Worm (Caenorhabditis elegans): Measurements from ENCODE around the gene ZC449.8.

Gene ZC449.8

DNA sequence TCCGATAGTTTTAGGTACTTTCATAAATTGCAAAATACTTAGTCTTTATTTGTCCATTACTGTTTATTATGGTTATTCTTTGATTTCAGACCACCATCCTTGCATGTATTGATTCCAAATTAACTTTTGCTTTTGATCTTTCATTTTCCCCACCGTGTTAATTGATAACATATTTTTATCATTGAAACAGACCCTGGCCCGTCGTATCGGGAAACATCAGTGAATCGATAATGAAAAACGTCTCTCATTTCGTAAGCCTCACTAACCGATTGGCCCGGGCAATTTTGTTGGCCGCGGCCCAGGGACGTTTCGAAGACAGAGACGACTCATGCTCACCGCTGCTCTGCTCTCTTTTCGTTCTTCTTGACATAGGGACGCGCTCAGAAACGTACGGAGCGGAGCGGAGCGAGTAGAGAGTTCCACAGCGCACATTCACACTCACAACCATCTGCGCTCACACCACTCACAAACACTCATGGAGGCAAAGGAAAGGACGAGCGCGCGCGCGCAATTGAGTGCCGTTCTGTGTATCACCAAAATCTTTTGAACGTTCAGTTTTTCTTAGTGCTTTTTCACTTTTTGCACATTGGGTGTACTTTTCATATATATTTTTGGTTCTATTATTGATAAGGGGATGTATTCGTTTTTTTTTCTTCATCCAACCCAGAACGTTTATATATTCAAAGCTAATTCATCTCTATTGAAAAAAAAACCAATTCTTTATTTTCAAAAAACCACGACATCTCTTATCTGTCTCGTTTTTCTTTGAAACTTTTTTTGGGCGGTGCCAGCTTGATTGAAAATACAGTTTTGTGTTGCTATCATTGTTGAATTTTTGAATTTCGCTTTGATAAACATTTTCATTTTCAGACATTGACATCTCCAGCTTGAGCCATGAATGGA lies 48.1 kb downstream of the ZC449.8 start, which contains the start of gene C24H10.2 (continued):
- no peak for TF ChIP-seq lin-1 (GFP tag; IDR thresholded peaks at IDR 0.05)
- peak; percentile 5; the same call in 1 of the 2 replicates for TF ChIP-seq php-3 (GFP tag; IDR thresholded peaks at IDR 0.05)
- TF ChIP-seq hlh-30 (tag; optimal IDR thresholded peaks at IDR 0.05; ENCODE audit: insufficient read depth) = peak; percentile 41
- peak; percentile 35 for TF ChIP-seq nhr-102 (tag; optimal IDR thresholded peaks at IDR 0.05)
- TF ChIP-seq lir-3 (tag; optimal IDR thresholded peaks at IDR 0.05) = no peak
- TF ChIP-seq madf-5 (GFP tag; IDR thresholded peaks at IDR 0.05) = no peak
- no peak for TF ChIP-seq snpc-4 (tag; optimal IDR thresholded peaks at IDR 0.05)
- TF ChIP-seq nhr-28 (tag; optimal IDR thresholded peaks at IDR 0.05) = peak; percentile 49
- no peak for TF ChIP-seq D1046.2 (GFP tag; IDR thresholded peaks at IDR 0.05)
- TF ChIP-seq cey-2 (tag; optimal IDR thresholded peaks at IDR 0.05; ENCODE audit: borderline replicate concordance, insufficient read depth) = no peak
- no peak for TF ChIP-seq skn-1 (tag; optimal IDR thresholded peaks at IDR 0.05)
- no peak for TF ChIP-seq unc-62 (GFP tag; optimal IDR thresholded peaks at IDR 0.05 in 1 of 2)
- TF ChIP-seq unc-62 (tag; optimal IDR thresholded peaks at IDR 0.05) = no peak
- TF ChIP-seq nhr-76 (tag; optimal IDR thresholded peaks at IDR 0.05) = no peak
- TF ChIP-seq zip-2 (tag; optimal IDR thresholded peaks at IDR 0.05) = no peak
- no peak for TF ChIP-seq egl-43 (GFP tag; IDR thresholded peaks at IDR 0.05)
- no peak for TF ChIP-seq lin-39 (tag; optimal IDR thresholded peaks at IDR 0.05)
- TF ChIP-seq mxl-3 (GFP tag; optimal IDR thresholded peaks at IDR 0.05) = peak; percentile 44
- TF ChIP-seq Y5F2A.4 (GFP tag; optimal IDR thresholded peaks at IDR 0.05) = no peak
- no peak for TF ChIP-seq mxl-2 (GFP tag; conservative IDR thresholded peaks at IDR 0.05)
- TF ChIP-seq nhr-48 (tag; optimal IDR thresholded peaks at IDR 0.05) = peak; percentile 45
- TF ChIP-seq lin-13 (GFP tag; optimal IDR thresholded peaks at IDR 0.05) = no peak
- TF ChIP-seq aly-2 (tag; optimal IDR thresholded peaks at IDR 0.05) = no peak
- no peak for TF ChIP-seq R02D3.7 (tag; optimal IDR thresholded peaks at IDR 0.05)
- TF ChIP-seq spr-1 (tag; optimal IDR thresholded peaks at IDR 0.05) = no peak
- no peak for TF ChIP-seq ZK337.2 (GFP tag; IDR thresholded peaks at IDR 0.05)
- no peak for TF ChIP-seq ceh-32 (tag; optimal IDR thresholded peaks at IDR 0.05; ENCODE audit: poor library complexity)
- TF ChIP-seq nhr-6 (tag; optimal IDR thresholded peaks at IDR 0.05) = peak; percentile 60
- no peak for TF ChIP-seq ZK546.5 (tag; optimal IDR thresholded peaks at IDR 0.05)
- TF ChIP-seq vab-7 (GFP tag; IDR thresholded peaks at IDR 0.05) = no peak
- peak; percentile 23 to 25 for TF ChIP-seq daf-16 (GFP tag; optimal IDR thresholded peaks at IDR 0.05)
- TF ChIP-seq daf-16 (tag; optimal IDR thresholded peaks at IDR 0.05) = peak; percentile 79
- TF ChIP-seq ces-1 (GFP tag; optimal IDR thresholded peaks at IDR 0.05) = no peak
- TF ChIP-seq F37D6.2 (tag; optimal IDR thresholded peaks at IDR 0.05) = peak; percentile 37
- TF ChIP-seq daf-19 (GFP tag; conservative IDR thresholded peaks at IDR 0.05) = no peak
- TF ChIP-seq nhr-25 (tag; optimal IDR thresholded peaks at IDR 0.05; ENCODE audit: borderline replicate concordance, insufficient read depth) = no peak
- TF ChIP-seq mep-1 (tag; optimal IDR thresholded peaks at IDR 0.05) = peak; percentile 77
- TF ChIP-seq lin-38 (GFP tag; IDR thresholded peaks at IDR 0.05) = peak; percentile 51
- TF ChIP-seq snpc-1.2 (GFP tag; IDR thresholded peaks at IDR 0.05) = no peak
- TF ChIP-seq T20F7.1 (GFP tag; optimal IDR thresholded peaks at IDR 0.05) = no peak
- TF ChIP-seq pqm-1 (tag; optimal IDR thresholded peaks at IDR 0.05) = peak; percentile 9
- no peak for TF ChIP-seq zag-1 (tag; optimal IDR thresholded peaks at IDR 0.05)
- no peak for TF ChIP-seq F44E2.7 (GFP tag; IDR thresholded peaks at IDR 0.05)
- peak; percentile 76 for TF ChIP-seq set-16 (GFP tag; IDR thresholded peaks at IDR 0.05)
- no peak for TF ChIP-seq madf-9 (GFP tag; conservative IDR thresholded peaks at IDR 0.05)
- TF ChIP-seq lin-29 (GFP tag; IDR thresholded peaks at IDR 0.05) = no peak
- TF ChIP-seq ceh-62 (tag; optimal IDR thresholded peaks at IDR 0.05) = no peak
- no peak for TF ChIP-seq Y48G9A.11 (GFP tag; IDR thresholded peaks at IDR 0.05)
- TF ChIP-seq unc-130 (GFP tag; optimal IDR thresholded peaks at IDR 0.05) = no peak
- TF ChIP-seq gei-8 (GFP tag; optimal IDR thresholded peaks at IDR 0.05) = no peak
